Fruit fly (Drosophila melanogaster): Measurements from ENCODE around the gene JhI-21.

JhI-21 gene

dm6 chr2L:12065683-12066386, 10.0 kb upstream of the JhI-21 start (continued):
- TF ChIP-seq CG18476 (GFP tag; optimal IDR thresholded peaks at IDR 0.05) (peak; percentile 92), CG11398 (GFP tag; optimal IDR thresholded peaks at IDR 0.05) (no peak), pum (GFP tag; optimal IDR thresholded peaks at IDR 0.05) (no peak), CG13775 (GFP tag; optimal IDR thresholded peaks at IDR 0.05) (peak; percentile 12), ATbp (GFP tag; optimal IDR thresholded peaks at IDR 0.05) (peak; percentile 38), B-H1 (GFP tag; IDR thresholded peaks at IDR 0.05) (no peak), gsb (GFP tag; IDR thresholded peaks at IDR 0.05) (no peak), CG8944 (GFP tag; optimal IDR thresholded peaks at IDR 0.05) (no peak), B-H2 (GFP tag; optimal IDR thresholded peaks at IDR 0.05) (no peak), CG11247 (GFP tag; IDR thresholded peaks at IDR 0.05) (no peak), Taf1 (GFP tag; IDR thresholded peaks at IDR 0.05) (no peak), CG14965 (GFP tag; optimal IDR thresholded peaks at IDR 0.05; ENCODE audit: borderline replicate concordance) (no peak), CG9609 (GFP tag; optimal IDR thresholded peaks at IDR 0.05) (no peak), ap (GFP tag; IDR thresholded peaks at IDR 0.05) (no peak), Atf3 (GFP tag; optimal IDR thresholded peaks at IDR 0.05) (no peak), CG15514 (GFP tag; optimal IDR thresholded peaks at IDR 0.05) (no peak), Neu2 (GFP tag; optimal IDR thresholded peaks at IDR 0.05; ENCODE audit: borderline replicate concordance) (no peak), Sox102F (GFP tag; optimal IDR thresholded peaks at IDR 0.05) (peak; percentile 57), Atf6 (GFP tag; IDR thresholded peaks at IDR 0.05) (no peak), pros (GFP tag; optimal IDR thresholded peaks at IDR 0.05) (no peak), Scr (GFP tag; IDR thresholded peaks at IDR 0.05; ENCODE audit: partially characterized antibody) (no peak), CG17361 (GFP tag; IDR thresholded peaks at IDR 0.05) (peak; percentile 63), CG9437 (GFP tag; optimal IDR thresholded peaks at IDR 0.05) (peak; percentile 1), CG17829 (tag; optimal IDR thresholded peaks at IDR 0.05) (peak; percentile 71), z (GFP tag; IDR thresholded peaks at IDR 0.05) (no peak), jigr1 (GFP tag; IDR thresholded peaks at IDR 0.05) (no peak), CG6254 (GFP tag; optimal IDR thresholded peaks at IDR 0.05) (peak; percentile 69), al (GFP tag; IDR thresholded peaks at IDR 0.05) (no peak), wek (GFP tag; optimal IDR thresholded peaks at IDR 0.05) (no peak), lab (GFP tag; optimal IDR thresholded peaks at IDR 0.05) (no peak), CG6791 (GFP tag; IDR thresholded peaks at IDR 0.05; ENCODE audit: partially characterized antibody) (no peak), Oaz (GFP tag; IDR thresholded peaks at IDR 0.05) (no peak), CG1647 (GFP tag; optimal IDR thresholded peaks at IDR 0.05) (no peak), CG14050 (GFP tag; IDR thresholded peaks at IDR 0.05) (no peak), CG6654 (GFP tag; optimal IDR thresholded peaks at IDR 0.05) (no peak), br (optimal IDR thresholded peaks at IDR 0.05) (no peak), CG14860 (GFP tag; IDR thresholded peaks at IDR 0.05; ENCODE audit: partially characterized antibody) (no peak), ro (GFP tag; IDR thresholded peaks at IDR 0.05) (no peak; the same call in 1 of the 2 replicates), CG10979 (tag; optimal IDR thresholded peaks at IDR 0.05) (peak; percentile 82), bsh (GFP tag; optimal IDR thresholded peaks at IDR 0.05) (peak; percentile 64 to 92), Ravus (GFP tag; IDR thresholded peaks at IDR 0.05) (no peak), CG10543 (GFP tag; optimal IDR thresholded peaks at IDR 0.05) (no peak), onecut (GFP tag; IDR thresholded peaks at IDR 0.05) (no peak), Dbx (GFP tag; IDR thresholded peaks at IDR 0.05) (no peak), psq (GFP tag; optimal IDR thresholded peaks at IDR 0.05) (no peak), Dip2 (GFP tag; IDR thresholded peaks at IDR 0.05) (no peak), Sin3A (optimal IDR thresholded peaks at IDR 0.05) (no peak), CG10366 (GFP tag; IDR thresholded peaks at IDR 0.05) (no peak), p53 (GFP tag; optimal IDR thresholded peaks at IDR 0.05) (no peak), CG12236 (GFP tag; optimal IDR thresholded peaks at IDR 0.05) (no peak), ERR (GFP tag; optimal IDR thresholded peaks at IDR 0.05) (no peak)
